Fruit fly (Drosophila melanogaster): ENCODE results near the gene Sgt1.

DNA sequence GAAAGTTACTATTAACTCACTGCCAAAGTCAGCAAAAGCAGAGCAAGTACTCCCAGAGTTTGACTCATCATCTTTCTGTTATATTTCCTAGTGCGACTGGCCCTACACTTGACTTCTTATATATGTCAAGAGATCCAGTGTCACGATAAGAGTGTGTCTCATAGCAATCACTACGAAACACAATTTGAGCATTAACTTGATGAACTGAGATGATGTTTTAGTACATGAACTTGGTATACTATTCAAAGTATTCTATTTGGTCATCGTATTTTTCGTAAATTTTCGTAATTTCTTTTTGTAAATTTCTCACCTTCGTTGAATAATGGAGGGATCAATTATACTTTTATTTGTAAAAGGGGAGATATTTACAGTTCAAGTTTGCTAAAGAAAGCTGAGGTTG is 14.6 kb downstream of the Sgt1 start, which contains the start of gene CG11672:
- no peak for TF ChIP-seq h (optimal IDR thresholded peaks at IDR 0.05)
- TF ChIP-seq psq (optimal IDR thresholded peaks at IDR 0.05), result no peak
- no peak for TF ChIP-seq insv (optimal IDR thresholded peaks at IDR 0.05)
- TF ChIP-seq Sin3A (optimal IDR thresholded peaks at IDR 0.05), result no peak
- no peak for TF ChIP-seq ttk (optimal IDR thresholded peaks at IDR 0.05)
- no peak for TF ChIP-seq Myc (optimal IDR thresholded peaks at IDR 0.05)

All from Kc167 (cell line).